Fruit fly (Drosophila melanogaster): ENCODE results near the gene Qsox3.

Gene Qsox3

dm6 chr3R:21949561-21949862 lies 37.9 kb downstream of the Qsox3 start (continued):
- TF ChIP-seq chm (GFP tag; IDR thresholded peaks at IDR 0.05) (no peak), Asciz (GFP tag; optimal IDR thresholded peaks at IDR 0.05) (no peak)

- TF ChIP-seq CG14441 (GFP tag; IDR thresholded peaks at IDR 0.05) (peak; percentile 16; the same call in 1 of the 2 replicates), CG14667 (GFP tag; IDR thresholded peaks at IDR 0.05) (no peak)
These were observed 39.8 kb downstream of the Qsox3 start for dm6 chr3R:21951386-21951785.

dm6 chr3R:21954056-21954650 lies 42.5 kb downstream of the Qsox3 start:
- TF ChIP-seq CG12299 (tag; optimal IDR thresholded peaks at IDR 0.05) (no peak), kni (GFP tag; optimal IDR thresholded peaks at IDR 0.05) (no peak), peb (GFP tag; IDR thresholded peaks at IDR 0.05) (no peak), ci (GFP tag; IDR thresholded peaks at IDR 0.05) (no peak), Hsf (GFP tag; optimal IDR thresholded peaks at IDR 0.05) (no peak), CG14050 (GFP tag; IDR thresholded peaks at IDR 0.05) (no peak), ind (GFP tag; optimal IDR thresholded peaks at IDR 0.05) (no peak), CG14441 (GFP tag; IDR thresholded peaks at IDR 0.05) (no peak), Tbp (GFP tag; optimal IDR thresholded peaks at IDR 0.05) (no peak), CG5245 (GFP tag; optimal IDR thresholded peaks at IDR 0.05) (no peak), pita (GFP tag; optimal IDR thresholded peaks at IDR 0.05) (no peak), CG8924 (tag; optimal IDR thresholded peaks at IDR 0.05) (no peak), Gug (GFP tag; IDR thresholded peaks at IDR 0.05) (no peak)

dm6 chr3R:21956340-21956739 lies 44.7 kb downstream of the Qsox3 start:
- TF ChIP-seq sima (GFP tag; optimal IDR thresholded peaks at IDR 0.05) (no peak), Drgx (GFP tag; IDR thresholded peaks at IDR 0.05) (0 out of 2 replicates have a peak, but pooled peaks have one; percentile 14), Asciz (GFP tag; optimal IDR thresholded peaks at IDR 0.05) (no peak), bsh (GFP tag; optimal IDR thresholded peaks at IDR 0.05) (peak in 1 of 2 experiments; percentile 14)
